Fruit fly (Drosophila melanogaster): ENCODE results near the gene CG45095.

dm6 chr3R:25054451-25055188, 47.7 kb upstream of the CG45095 start, which contains the start of gene CG31109:
- TF ChIP-seq sima (GFP tag; optimal IDR thresholded peaks at IDR 0.05) (no peak), CG8359 (GFP tag; optimal IDR thresholded peaks at IDR 0.05; ENCODE audit: borderline replicate concordance) (no peak), CTCF (GFP tag; optimal IDR thresholded peaks at IDR 0.05) (no peak), zfh1 (GFP tag; IDR thresholded peaks at IDR 0.05) (no peak), vfl (GFP tag; optimal IDR thresholded peaks at IDR 0.05) (no peak)

Measured in whole organism, embryonic.